Fruit fly (Drosophila melanogaster): ENCODE data around the gene CG3587.

- no peak for TF ChIP-seq EcR (GFP tag; optimal IDR thresholded peaks at IDR 0.05)
- peak; percentile 48 for TF ChIP-seq Snoo (tag; optimal IDR thresholded peaks at IDR 0.05)
- TF ChIP-seq Ets98B (GFP tag; IDR thresholded peaks at IDR 0.05): peak; percentile 48; the same call in 1 of the 2 replicates
- peak; percentile 33 for TF ChIP-seq CG9948 (tag; optimal IDR thresholded peaks at IDR 0.05)
- TF ChIP-seq CG12605 (GFP tag; IDR thresholded peaks at IDR 0.05): no peak
- no peak for TF ChIP-seq CG14655 (GFP tag; optimal IDR thresholded peaks at IDR 0.05)
- TF ChIP-seq CG10348 (GFP tag; IDR thresholded peaks at IDR 0.05): no peak
- TF ChIP-seq CG13204 (GFP tag; optimal IDR thresholded peaks at IDR 0.05): no peak
- peak; percentile 16 for TF ChIP-seq gl (tag; optimal IDR thresholded peaks at IDR 0.05)
- TF ChIP-seq CG32121 (GFP tag; IDR thresholded peaks at IDR 0.05): peak; percentile 27; the same call in 1 of the 2 replicates
These were observed 42.7 kb upstream of the CG3587 start for dm6 chrX:1897384-1897783.

Data from whole organism, pupa.